Fruit fly (Drosophila melanogaster) whole organism, pupa: ENCODE results near the gene CG44355.

ENCODE experiments used
- CG4496 ChIP-seq: fragments of 200-800 bp; sonication (Bioruptor generic); IDR thresholded peaks from 3 replicates; pipeline ENCODE4 v1.3.6; 2022; ENCODE audit warnings: missing biosample characterization, missing genetic modification characterization
- CG8159 ChIP-seq: fragments of 200-800 bp; sonication (Bioruptor generic); optimal IDR thresholded peaks from 3 replicates; lab custom pipeline; 2018; ENCODE audit warnings: missing biosample characterization, mild to moderate bottlenecking, missing genetic modification characterization, moderate library complexity
- D1 ChIP-seq: fragments of 200-800 bp; sonication (Bioruptor generic); optimal IDR thresholded peaks from 2 replicates; lab custom pipeline; 2018; ENCODE audit warnings: missing biosample characterization, mild to moderate bottlenecking, missing genetic modification characterization, moderate library complexity
- Ets98B ChIP-seq: fragments of 200-800 bp; sonication (Bioruptor generic); IDR thresholded peaks from 2 replicates; pipeline ENCODE4 v1.3.6; 2022; ENCODE audit warnings: missing biosample characterization, missing genetic modification characterization
- fd96Ca ChIP-seq: fragments of 200-800 bp; sonication (Bioruptor generic); IDR thresholded peaks from 3 replicates; pipeline ENCODE4 v1.3.6; 2022; ENCODE audit warnings: missing biosample characterization, missing genetic modification characterization
- rn ChIP-seq: fragments of 200-800 bp; sonication (Bioruptor generic); IDR thresholded peaks from 2 replicates; pipeline ENCODE4 v1.3.6; 2022; ENCODE audit warnings: missing biosample characterization, missing genetic modification characterization

DNA sequence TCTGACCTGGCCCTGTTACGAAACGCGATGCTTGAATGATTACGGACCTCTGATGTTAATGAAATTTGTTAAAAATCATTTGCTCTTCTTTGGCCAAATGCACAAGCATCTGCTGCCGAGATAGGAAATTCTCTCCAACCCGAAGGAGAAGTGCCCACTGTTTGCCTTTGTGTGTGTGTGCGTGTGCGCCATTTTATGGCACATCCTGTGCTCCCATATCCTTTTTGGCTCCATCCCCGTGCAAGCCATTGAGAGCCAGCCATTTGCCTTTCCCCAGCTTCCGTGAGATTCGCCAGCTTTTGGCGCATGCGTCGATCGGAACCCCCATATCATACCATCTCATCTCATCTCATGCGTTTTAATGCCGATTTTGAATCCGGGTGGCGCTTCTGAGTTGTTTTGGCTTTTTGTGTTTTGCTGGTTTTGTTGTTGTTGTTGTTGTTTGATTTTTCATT is 14.5 kb upstream of the CG44355 start, which contains the start of gene CG4328:
- TF ChIP-seq CG4496 (GFP tag; lab: Robert Waterston, UW) (no peak), fd96Ca (GFP tag; lab: Robert Waterston, UW) (no peak), CG8159 (tag; lab: Kevin White, UChicago) (no peak), rn (GFP tag; lab: Robert Waterston, UW) (no peak), Ets98B (GFP tag; lab: Robert Waterston, UW) (no peak), D1 (tag; lab: Kevin White, UChicago) (no peak)
